Worm (Caenorhabditis elegans) whole organism, early embryonic: ENCODE results near the gene pstk-1.

ENCODE experiments used
- B0310.2 ChIP-seq: sonication (generic microtip); optimal IDR thresholded peaks from 2 replicates; lab custom pipeline; 2016; ENCODE audit warnings: mild to moderate bottlenecking, missing genetic modification characterization, missing compliant biosample characterization
- F13C5.2 ChIP-seq: sonication (generic microtip); optimal IDR thresholded peaks from 2 replicates; lab custom pipeline; 2017; ENCODE audit warnings: mild to moderate bottlenecking, missing genetic modification characterization, inconsistent platforms, missing compliant biosample characterization
- aly-1 ChIP-seq: sonication (generic microtip); optimal IDR thresholded peaks from 2 replicates; lab custom pipeline; 2016; ENCODE audit warnings: missing genetic modification characterization, missing compliant biosample characterization
- ama-1 ChIP-seq: fragments of 150-350 bp; optimal IDR thresholded peaks from 2 replicates; lab custom pipeline; 2014
- ceh-36 ChIP-seq: sonication (generic microtip); optimal IDR thresholded peaks from 2 replicates; lab custom pipeline; 2016; ENCODE audit warnings: missing genetic modification characterization, inconsistent platforms, missing compliant biosample characterization
- hnd-1 ChIP-seq: sonication (generic microtip); optimal IDR thresholded peaks from 2 replicates; lab custom pipeline; 2016; ENCODE audit warnings: missing genetic modification characterization, missing compliant biosample characterization
- sea-1 ChIP-seq: fragments of 200-800 bp; sonication (Bioruptor generic); conservative IDR thresholded peaks from 2 replicates; pipeline ENCODE4 v1.3.6; 2022; ENCODE audit warnings: missing genetic modification characterization, missing compliant biosample characterization
- tbx-11 ChIP-seq: fragments of 200-800 bp; sonication (Bioruptor generic); IDR thresholded peaks from 2 replicates; pipeline ENCODE4 v1.3.6; 2022; ENCODE audit warnings: missing genetic modification characterization, missing compliant biosample characterization

ce11 chrIII:12491984-12492383, 25.6 kb downstream of the pstk-1 start, which contains the start of gene Y49E10.25:
- TF ChIP-seq ama-1 (no peak), B0310.2 (tag; lab: Kevin White, UChicago) (no peak), F13C5.2 (no peak), ceh-36 (no peak), aly-1 (tag; lab: Kevin White, UChicago) (no peak), hnd-1 (tag; lab: Kevin White, UChicago) (no peak), tbx-11 (no peak), sea-1 (GFP tag; lab: Robert Waterston, UW) (no peak)
